Fruit fly (Drosophila melanogaster) whole organism, embryonic: ENCODE measurements around the gene Hpr1.

Experiments used
- ATbp ChIP-seq: fragments of 200-800 bp; sonication (Bioruptor generic); optimal IDR thresholded peaks from 2 replicates; lab custom pipeline; 2017; ENCODE audit warnings: missing biosample characterization, mild to moderate bottlenecking, missing genetic modification characterization, missing genetic modification reagents
- Ada2b ChIP-seq: fragments of 200-800 bp; sonication (Bioruptor generic); IDR thresholded peaks from 2 replicates; pipeline ENCODE4 v1.3.6; 2022; ENCODE audit warnings: missing biosample characterization, missing genetic modification characterization
- Adf1 ChIP-seq: fragments of 200-800 bp; sonication (Bioruptor generic); IDR thresholded peaks from 2 replicates; pipeline ENCODE4 v1.3.6; 2022; ENCODE audit warnings: missing biosample characterization, missing genetic modification characterization
- Atf6 ChIP-seq: fragments of 200-800 bp; sonication (Bioruptor generic); IDR thresholded peaks from 2 replicates; pipeline ENCODE4 v1.3.6; 2022; ENCODE audit warnings: missing biosample characterization, missing genetic modification characterization
- C15 ChIP-seq: fragments of 200-800 bp; sonication (Bioruptor generic); IDR thresholded peaks from 3 replicates; pipeline ENCODE4 v1.3.6; 2022; ENCODE audit warnings: missing biosample characterization, missing genetic modification characterization
- CG10274 ChIP-seq: fragments of 200-800 bp; sonication (Bioruptor generic); optimal IDR thresholded peaks from 3 replicates; lab custom pipeline; 2017; ENCODE audit warnings: missing biosample characterization, mild to moderate bottlenecking, missing genetic modification characterization
- CG11560 ChIP-seq: fragments of 200-800 bp; sonication (Bioruptor generic); IDR thresholded peaks from 3 replicates; pipeline ENCODE4 v1.3.6; 2022; ENCODE audit warnings: missing biosample characterization, missing genetic modification characterization
- CG12236 ChIP-seq: fragments of 200-800 bp; sonication (Bioruptor generic); optimal IDR thresholded peaks from 2 replicates; lab custom pipeline; 2016; ENCODE audit warnings: missing biosample characterization, missing genetic modification characterization
- CG13287 ChIP-seq: fragments of 200-800 bp; sonication (Bioruptor generic); IDR thresholded peaks from 2 replicates; pipeline ENCODE4 v1.3.6; 2022; ENCODE audit warnings: missing biosample characterization, missing genetic modification characterization; ENCODE audit not compliant: partially characterized antibody
- CG14667 ChIP-seq: fragments of 200-800 bp; sonication (Bioruptor generic); IDR thresholded peaks from 2 replicates; pipeline ENCODE4 v1.3.6; 2022; ENCODE audit warnings: missing biosample characterization, missing genetic modification characterization
- CG14710 ChIP-seq: fragments of 200-800 bp; sonication (Bioruptor generic); optimal IDR thresholded peaks from 3 replicates; lab custom pipeline; 2019; ENCODE audit warnings: missing biosample characterization, mild to moderate bottlenecking, missing genetic modification characterization, moderate library complexity
- CG14965 ChIP-seq: fragments of 200-800 bp; sonication (Bioruptor generic); optimal IDR thresholded peaks from 2 replicates; lab custom pipeline; 2016; ENCODE audit warnings: missing biosample characterization, missing genetic modification characterization, borderline replicate concordance
- CG16815 ChIP-seq: fragments of 200-800 bp; sonication (Bioruptor generic); optimal IDR thresholded peaks from 3 replicates; lab custom pipeline; 2017; ENCODE audit warnings: missing biosample characterization, mild to moderate bottlenecking, missing genetic modification characterization
- CG17328 ChIP-seq: fragments of 200-800 bp; sonication (Bioruptor generic); IDR thresholded peaks from 2 replicates; pipeline ENCODE4 v1.3.6; 2022; ENCODE audit warnings: missing biosample characterization, missing genetic modification characterization
- CG17612 ChIP-seq: fragments of 200-800 bp; sonication (Bioruptor generic); IDR thresholded peaks from 2 replicates; pipeline ENCODE4 v1.3.6; 2022; ENCODE audit warnings: missing biosample characterization, missing genetic modification characterization
- CG30020 ChIP-seq: fragments of 200-800 bp; optimal IDR thresholded peaks from 2 replicates; lab custom pipeline; 2019; ENCODE audit warnings: missing biosample characterization, mild to moderate bottlenecking, missing genetic modification characterization, moderate library complexity
- CG31441 ChIP-seq: fragments of 200-800 bp; sonication (Bioruptor generic); IDR thresholded peaks from 2 replicates; pipeline ENCODE4 v1.3.6; 2022; ENCODE audit warnings: missing biosample characterization, missing genetic modification characterization
- CG32767 ChIP-seq: fragments of 200-800 bp; sonication (Bioruptor generic); IDR thresholded peaks from 2 replicates; pipeline ENCODE4 v1.3.6; 2022; ENCODE audit warnings: missing biosample characterization, missing genetic modification characterization
- CG6272 ChIP-seq: fragments of 200-800 bp; sonication (Bioruptor generic); IDR thresholded peaks from 2 replicates; pipeline ENCODE4 v1.3.6; 2022; ENCODE audit warnings: missing biosample characterization, missing genetic modification characterization
- CG6689 ChIP-seq: fragments of 200-800 bp; sonication (Bioruptor generic); IDR thresholded peaks from 2 replicates; pipeline ENCODE4 v1.3.6; 2022; ENCODE audit warnings: missing biosample characterization, missing genetic modification characterization
- CG7745 ChIP-seq: fragments of 200-800 bp; sonication (Bioruptor generic); optimal IDR thresholded peaks from 2 replicates; lab custom pipeline; 2018; ENCODE audit warnings: missing biosample characterization, mild to moderate bottlenecking, missing genetic modification characterization, moderate library complexity
- CG7786 ChIP-seq: fragments of 200-800 bp; sonication (Bioruptor generic); optimal IDR thresholded peaks from 2 replicates; lab custom pipeline; 2016; ENCODE audit warnings: missing biosample characterization, missing genetic modification characterization
- CG7963 ChIP-seq: fragments of 200-800 bp; sonication (Bioruptor generic); IDR thresholded peaks from 3 replicates; pipeline ENCODE4 v1.3.6; 2022; ENCODE audit warnings: missing biosample characterization, missing genetic modification characterization; ENCODE audit not compliant: partially characterized antibody
- CG8290 ChIP-seq, 3 experiments: fragments of 200-800 bp; sonication (Bioruptor generic); optimal IDR thresholded peaks; 2 replicates each; lab custom pipeline; 2016 to 2019; ENCODE audit warnings: missing biosample characterization in 3 of 3, missing genetic modification characterization in 3 of 3, mild to moderate bottlenecking in 2 of 3, moderate library complexity in 1 of 3
- CG8359 ChIP-seq: fragments of 200-800 bp; sonication (Bioruptor generic); optimal IDR thresholded peaks from 2 replicates; lab custom pipeline; 2017; ENCODE audit warnings: missing biosample characterization, mild to moderate bottlenecking, missing genetic modification characterization, borderline replicate concordance
- CG9437 ChIP-seq: fragments of 200-800 bp; sonication (Bioruptor generic); optimal IDR thresholded peaks from 2 replicates; lab custom pipeline; 2018; ENCODE audit warnings: missing biosample characterization, mild to moderate bottlenecking, missing genetic modification characterization
- CG9797 ChIP-seq: fragments of 200-800 bp; sonication (Bioruptor generic); optimal IDR thresholded peaks from 3 replicates; lab custom pipeline; 2018; ENCODE audit warnings: missing biosample characterization, mild to moderate bottlenecking, missing genetic modification characterization
- Dp ChIP-seq: fragments of 200-800 bp; sonication (Bioruptor generic); optimal IDR thresholded peaks from 2 replicates; lab custom pipeline; 2018; ENCODE audit warnings: missing biosample characterization, mild to moderate bottlenecking, missing genetic modification characterization, moderate library complexity
- Drgx ChIP-seq: fragments of 200-800 bp; sonication (Bioruptor generic); IDR thresholded peaks from 2 replicates; pipeline ENCODE4 v1.3.6; 2022; ENCODE audit warnings: missing biosample characterization, missing genetic modification characterization
- E2f1 ChIP-seq: fragments of 200-800 bp; sonication (Bioruptor generic); IDR thresholded peaks from 2 replicates; pipeline ENCODE4 v1.3.6; 2022; ENCODE audit warnings: missing biosample characterization, missing genetic modification characterization
- Ets97D ChIP-seq: fragments of 200-800 bp; sonication (Bioruptor generic); optimal IDR thresholded peaks from 3 replicates; lab custom pipeline; 2016; ENCODE audit warnings: missing biosample characterization, missing genetic modification characterization
- H2.0 ChIP-seq: fragments of 200-800 bp; sonication (Bioruptor generic); IDR thresholded peaks from 2 replicates; pipeline ENCODE4 v1.3.6; 2022; ENCODE audit warnings: missing biosample characterization, missing genetic modification characterization
- Nf-YB ChIP-seq: fragments of 200-800 bp; sonication (Bioruptor generic); optimal IDR thresholded peaks from 3 replicates; lab custom pipeline; 2019; ENCODE audit warnings: missing biosample characterization, mild to moderate bottlenecking, missing genetic modification characterization, moderate library complexity
- Taf1 ChIP-seq: fragments of 200-800 bp; sonication (Bioruptor generic); IDR thresholded peaks from 2 replicates; pipeline ENCODE4 v1.3.6; 2022; ENCODE audit warnings: missing biosample characterization, missing genetic modification characterization
- chn ChIP-seq: fragments of 200-800 bp; sonication (Bioruptor generic); optimal IDR thresholded peaks from 2 replicates; lab custom pipeline; 2016; ENCODE audit warnings: missing biosample characterization, missing genetic modification characterization
- danr ChIP-seq: fragments of 200-800 bp; sonication (Bioruptor generic); IDR thresholded peaks from 2 replicates; pipeline ENCODE4 v1.3.6; 2022; ENCODE audit warnings: missing biosample characterization, missing genetic modification characterization
- dm ChIP-seq: fragments of 200-800 bp; sonication (Bioruptor generic); optimal IDR thresholded peaks from 3 replicates; lab custom pipeline; 2016; ENCODE audit warnings: missing biosample characterization, missing genetic modification characterization
- dpn ChIP-seq, 2 experiments: fragments of 200-800 bp; sonication (Bioruptor generic); optimal IDR thresholded peaks; 3 replicates each; lab custom pipeline; 2016; ENCODE audit warnings: missing biosample characterization in 2 of 2, missing genetic modification characterization in 2 of 2
- ems ChIP-seq: fragments of 200-800 bp; sonication (Bioruptor generic); optimal IDR thresholded peaks from 3 replicates; lab custom pipeline; 2016; ENCODE audit warnings: missing biosample characterization, missing genetic modification characterization
- esg ChIP-seq: fragments of 200-800 bp; sonication (Bioruptor generic); conservative IDR thresholded peaks from 2 replicates; pipeline ENCODE4 v1.3.6; 2022; ENCODE audit warnings: missing biosample characterization, missing genetic modification characterization
- gcm ChIP-seq: fragments of 200-800 bp; sonication (Bioruptor generic); optimal IDR thresholded peaks from 2 replicates; lab custom pipeline; 2019; ENCODE audit warnings: missing biosample characterization, mild to moderate bottlenecking, missing genetic modification characterization, moderate library complexity
- kay ChIP-seq: fragments of 200-800 bp; sonication (Bioruptor generic); optimal IDR thresholded peaks from 2 replicates; lab custom pipeline; 2016; ENCODE audit warnings: missing biosample characterization, missing genetic modification characterization
- lbe ChIP-seq: fragments of 200-800 bp; sonication (Bioruptor generic); optimal IDR thresholded peaks from 2 replicates; lab custom pipeline; 2016; ENCODE audit warnings: missing biosample characterization, mild to moderate bottlenecking, missing genetic modification characterization
- lilli ChIP-seq: fragments of 200-800 bp; sonication (Bioruptor generic); optimal IDR thresholded peaks from 3 replicates; lab custom pipeline; 2016; ENCODE audit warnings: missing biosample characterization, missing genetic modification characterization
- maf-S ChIP-seq: fragments of 200-800 bp; sonication (Bioruptor generic); optimal IDR thresholded peaks from 2 replicates; lab custom pipeline; 2016; ENCODE audit warnings: missing biosample characterization, missing genetic modification characterization
- oc ChIP-seq: fragments of 200-800 bp; sonication (Bioruptor generic); optimal IDR thresholded peaks from 2 replicates; lab custom pipeline; 2018; ENCODE audit warnings: missing biosample characterization, mild to moderate bottlenecking, missing genetic modification characterization, moderate library complexity
- run ChIP-seq: fragments of 200-800 bp; sonication (Bioruptor generic); optimal IDR thresholded peaks from 3 replicates; lab custom pipeline; 2018; ENCODE audit warnings: missing biosample characterization, mild to moderate bottlenecking, missing genetic modification characterization
- sd ChIP-seq: fragments of 200-800 bp; sonication (Bioruptor generic); optimal IDR thresholded peaks from 3 replicates; lab custom pipeline; 2018; ENCODE audit warnings: missing biosample characterization, mild to moderate bottlenecking, missing genetic modification characterization, moderate library complexity
- sima ChIP-seq: fragments of 200-800 bp; sonication (Bioruptor generic); optimal IDR thresholded peaks from 2 replicates; lab custom pipeline; 2016; ENCODE audit warnings: missing biosample characterization, missing genetic modification characterization
- ssp ChIP-seq: fragments of 200-800 bp; sonication (Bioruptor generic); IDR thresholded peaks from 2 replicates; pipeline ENCODE4 v1.3.6; 2022; ENCODE audit warnings: missing biosample characterization, missing genetic modification characterization
- stc ChIP-seq: fragments of 200-800 bp; sonication (Bioruptor generic); IDR thresholded peaks from 2 replicates; pipeline ENCODE4 v1.3.6; 2022; ENCODE audit warnings: missing biosample characterization, missing genetic modification characterization

The Hpr1 gene

DNA sequence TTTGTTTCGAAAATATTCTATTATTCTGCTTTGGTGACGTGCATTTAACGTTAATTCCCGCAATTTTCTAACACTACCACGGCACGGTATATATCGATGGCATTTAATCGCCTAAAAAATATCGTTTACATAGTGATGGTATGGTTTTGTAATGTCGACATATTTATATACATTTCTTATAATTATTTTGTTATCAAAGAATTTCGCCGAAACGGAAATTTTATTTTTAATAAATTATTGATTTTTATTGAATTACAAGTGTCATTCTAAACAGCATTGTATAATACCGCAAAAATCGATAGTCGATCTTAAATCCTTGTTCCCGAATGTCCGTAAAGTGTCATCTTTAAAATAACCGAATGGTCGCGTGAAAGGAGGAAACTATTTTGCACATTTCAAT, 3.2 kb upstream of the Hpr1 start, which contains the start of the genes Sec20 and dgrn (continued):
- TF ChIP-seq Atf6 (GFP tag; lab: Robert Waterston, UW) (no peak), CG30020 (tag; lab: Kevin White, UChicago) (peak; percentile 78), kay (peak; percentile 44), ssp (GFP tag; lab: Robert Waterston, UW) (no peak; the same call in 1 of the 2 replicates), Ets97D (peak; percentile 67), CG6689 (GFP tag; lab: Robert Waterston, UW) (peak; percentile 47; the same call in 1 of the 2 replicates), danr (GFP tag; lab: Robert Waterston, UW) (peak; percentile 59), CG8359 (GFP tag; lab: Kevin White, UChicago) (no peak), CG14667 (GFP tag; lab: Robert Waterston, UW) (no peak), CG9797 (GFP tag; lab: Kevin White, UChicago) (peak; percentile 29), CG11560 (tag; lab: Robert Waterston, UW) (no peak), CG7963 (GFP tag; lab: Robert Waterston, UW) (peak; percentile 84), CG14965 (no peak), Dp (GFP tag; lab: Kevin White, UChicago) (peak; percentile 49), C15 (GFP tag; lab: Robert Waterston, UW) (no peak), dpn (GFP tag; optimal IDR thresholded peaks at IDR 0.05; lab: Kevin White, UChicago) (peak; percentile 64 to 79), CG31441 (GFP tag; lab: Robert Waterston, UW) (peak; percentile 78), Ada2b (GFP tag; lab: Robert Waterston, UW) (peak; percentile 33; the same call in 1 of the 2 replicates), ATbp (GFP tag; lab: Kevin White, UChicago) (no peak), ems (peak; percentile 59), Adf1 (GFP tag; lab: Robert Waterston, UW) (peak; percentile 45), oc (tag; lab: Kevin White, UChicago) (peak; percentile 26), CG14710 (tag; lab: Kevin White, UChicago) (peak; percentile 89), Taf1 (GFP tag; lab: Robert Waterston, UW) (0 out of 2 replicates have a peak, but pooled peaks have one; percentile 28), CG32767 (GFP tag; lab: Robert Waterston, UW) (peak; percentile 55; the same call in 1 of the 2 replicates), CG7786 (GFP tag; lab: Kevin White, UChicago) (peak; percentile 39), CG17328 (no peak), chn (GFP tag; lab: Kevin White, UChicago) (peak; percentile 50), CG17612 (GFP tag; lab: Robert Waterston, UW) (no peak), CG7745 (tag; lab: Kevin White, UChicago) (no peak), Drgx (GFP tag; lab: Robert Waterston, UW) (no peak), sima (GFP tag; lab: Kevin White, UChicago) (no peak), Nf-YB (no peak), esg (GFP tag; lab: Robert Waterston, UW) (0 out of 2 replicates have a peak, but pooled peaks have one; percentile 37), E2f1 (GFP tag; lab: Robert Waterston, UW) (peak; percentile 42), lbe (GFP tag; lab: Kevin White, UChicago) (peak; percentile 83), maf-S (GFP tag; lab: Kevin White, UChicago) (no peak), lilli (GFP tag; lab: Kevin White, UChicago) (peak; percentile 76), sd (tag; lab: Kevin White, UChicago) (peak; percentile 75), gcm (GFP tag; lab: Kevin White, UChicago) (peak; percentile 61), CG6272 (GFP tag; lab: Robert Waterston, UW) (peak; percentile 73), run (tag; lab: Kevin White, UChicago) (no peak), CG9437 (peak; percentile 55), CG13287 (peak; percentile 95), stc (peak; percentile 43; the same call in 1 of the 2 replicates), CG8290 (GFP tag; optimal IDR thresholded peaks at IDR 0.05; lab: Kevin White, UChicago) (peak; percentile 69), CG8290 (tag; optimal IDR thresholded peaks at IDR 0.05; lab: Kevin White, UChicago) (no peak), CG10274 (GFP tag; lab: Kevin White, UChicago) (no peak), H2.0 (GFP tag; lab: Robert Waterston, UW) (peak; percentile 41; the same call in 1 of the 2 replicates), CG16815 (peak; percentile 35), CG12236 (GFP tag; lab: Kevin White, UChicago) (no peak), dm (GFP tag; lab: Kevin White, UChicago) (peak; percentile 48)
